Worm (Caenorhabditis elegans) whole organism, L1 larva: Measurements from ENCODE around the gene F11D11.21.

ENCODE experiments used
- C04F5.9 ChIP-seq: sonication (generic microtip); optimal IDR thresholded peaks from 2 replicates; lab custom pipeline; 2016; ENCODE audit warnings: missing genetic modification characterization, missing compliant biosample characterization
- C16A3.4 ChIP-seq: fragments of 150-350 bp; optimal IDR thresholded peaks from 2 replicates; lab custom pipeline; 2014; ENCODE audit warnings: missing biosample characterization, missing genetic modification characterization
- blmp-1 ChIP-seq: fragments of 150-350 bp; optimal IDR thresholded peaks from 2 replicates; lab custom pipeline; 2014; ENCODE audit warnings: missing biosample characterization, missing genetic modification characterization
- ceh-82 ChIP-seq, 3 experiments: fragments of 150-350 bp in 1 of 3; sonication (generic microtip) in 2 of 3; optimal IDR thresholded peaks; 2 replicates each; lab custom pipeline; 2014 to 2017; ENCODE audit warnings: missing biosample characterization in 3 of 3, missing genetic modification characterization in 3 of 3
- ceh-88 ChIP-seq: fragments of 200-800 bp; sonication (Bioruptor generic); IDR thresholded peaks from 2 replicates; pipeline ENCODE4 v1.3.6; 2022; ENCODE audit warnings: missing genetic modification characterization, missing compliant biosample characterization
- ces-1 ChIP-seq: fragments of 150-350 bp; optimal IDR thresholded peaks from 2 replicates; lab custom pipeline; 2014; ENCODE audit warnings: missing biosample characterization, missing genetic modification reagents, missing genetic modification characterization
- efl-3 ChIP-seq: fragments of 200-800 bp; sonication (Bioruptor generic); optimal IDR thresholded peaks from 2 replicates; lab custom pipeline; 2018; ENCODE audit warnings: mild to moderate bottlenecking, missing genetic modification characterization, missing compliant biosample characterization
- elt-2 ChIP-seq: sonication (generic microtip); optimal IDR thresholded peaks from 2 replicates; lab custom pipeline; 2016; ENCODE audit warnings: missing genetic modification characterization, mild to moderate bottlenecking, inconsistent platforms, missing compliant biosample characterization, missing genetic modification reagents
- ets-5 ChIP-seq: fragments of 200-800 bp; sonication (Bioruptor generic); IDR thresholded peaks from 2 replicates; pipeline ENCODE4 v1.3.6; 2022; ENCODE audit warnings: missing genetic modification characterization, missing compliant biosample characterization
- fkh-8 ChIP-seq: sonication (generic microtip); optimal IDR thresholded peaks from 2 replicates; lab custom pipeline; 2016; ENCODE audit warnings: mild to moderate bottlenecking, missing genetic modification characterization, missing compliant biosample characterization
- grh-1 ChIP-seq: fragments of 200-800 bp; sonication (Bioruptor generic); IDR thresholded peaks from 2 replicates; pipeline ENCODE4 v1.3.6; 2022; ENCODE audit warnings: missing genetic modification reagents, missing genetic modification characterization, missing compliant biosample characterization
- hlh-17 ChIP-seq: fragments of 200-800 bp; sonication (Bioruptor generic); optimal IDR thresholded peaks from 2 replicates; lab custom pipeline; 2018; ENCODE audit warnings: missing genetic modification characterization, mild to moderate bottlenecking, missing compliant biosample characterization, moderate library complexity, borderline replicate concordance
- hlh-4 ChIP-seq: sonication (generic microtip); optimal IDR thresholded peaks from 2 replicates; lab custom pipeline; 2016; ENCODE audit warnings: mild to moderate bottlenecking, missing genetic modification characterization, missing compliant biosample characterization
- hpl-2 ChIP-seq: fragments of 150-350 bp; optimal IDR thresholded peaks from 2 replicates; lab custom pipeline; 2014; ENCODE audit warnings: missing biosample characterization, missing genetic modification reagents, missing genetic modification characterization
- irx-1 ChIP-seq: sonication (generic microtip); optimal IDR thresholded peaks from 2 replicates; lab custom pipeline; 2016; ENCODE audit warnings: missing genetic modification characterization, missing compliant biosample characterization
- isw-1 ChIP-seq: fragments of 200-800 bp; sonication (Bioruptor generic); IDR thresholded peaks from 2 replicates; pipeline ENCODE4 v1.3.6; 2022; ENCODE audit warnings: missing genetic modification characterization, missing compliant biosample characterization
- lin-14 ChIP-seq: fragments of 200-800 bp; sonication (Bioruptor generic); optimal IDR thresholded peaks from 2 replicates; lab custom pipeline; 2018; ENCODE audit warnings: mild to moderate bottlenecking, missing genetic modification characterization, moderate library complexity, missing compliant biosample characterization
- lin-35 ChIP-seq, 2 experiments: fragments of 150-350 bp; optimal IDR thresholded peaks; 2 replicates each; lab custom pipeline; 2014; ENCODE audit warnings: missing biosample characterization in 2 of 2, missing genetic modification characterization in 2 of 2, missing genetic modification reagents in 2 of 2
- lir-3 ChIP-seq: sonication (generic microtip); optimal IDR thresholded peaks from 2 replicates; lab custom pipeline; 2016; ENCODE audit warnings: mild to moderate bottlenecking, missing genetic modification characterization, moderate library complexity, missing compliant biosample characterization; ENCODE audit not compliant: poor library complexity
- mdl-1 ChIP-seq, 2 experiments: fragments of 150-350 bp; optimal IDR thresholded peaks; 2 replicates each; lab custom pipeline; 2014 to 2017; ENCODE audit warnings: missing biosample characterization in 2 of 2, missing genetic modification characterization in 2 of 2, inconsistent platforms in 1 of 2
- mef-2 ChIP-seq: fragments of 150-350 bp; optimal IDR thresholded peaks from 2 replicates; lab custom pipeline; 2014; ENCODE audit warnings: missing biosample characterization, missing genetic modification characterization
- nhr-12 ChIP-seq: sonication (generic microtip); optimal IDR thresholded peaks from 2 replicates; lab custom pipeline; 2017; ENCODE audit warnings: missing biosample characterization, missing genetic modification characterization
- nhr-20 ChIP-seq: sonication (generic microtip); optimal IDR thresholded peaks from 2 replicates; lab custom pipeline; 2016; ENCODE audit warnings: mild to moderate bottlenecking, missing genetic modification characterization, missing compliant biosample characterization
- nhr-85 ChIP-seq: sonication (generic microtip); peaks from one replicate; lab custom pipeline; 2016; ENCODE audit warnings: missing genetic modification characterization, inconsistent platforms, missing compliant biosample characterization
- nhr-90 ChIP-seq: sonication (generic microtip); optimal IDR thresholded peaks from 2 replicates; lab custom pipeline; 2016; ENCODE audit warnings: mild to moderate bottlenecking, missing genetic modification characterization, missing compliant biosample characterization; ENCODE audit not compliant: poor library complexity
- pag-3 ChIP-seq: sonication (generic microtip); optimal IDR thresholded peaks from 2 replicates; lab custom pipeline; 2017; ENCODE audit warnings: missing genetic modification characterization, mild to moderate bottlenecking, missing compliant biosample characterization, antibody characterized with exemption, borderline replicate concordance; ENCODE audit not compliant: insufficient read depth
- skn-1 ChIP-seq: fragments of 150-350 bp; optimal IDR thresholded peaks from 2 replicates; lab custom pipeline; 2014; ENCODE audit warnings: missing biosample characterization, missing genetic modification characterization
- snpc-4 ChIP-seq: fragments of 150-350 bp; optimal IDR thresholded peaks from 2 replicates; lab custom pipeline; 2014; ENCODE audit warnings: missing biosample characterization, missing genetic modification characterization
- snu-23 ChIP-seq: sonication (generic microtip); optimal IDR thresholded peaks from 2 replicates; lab custom pipeline; 2016; ENCODE audit warnings: missing genetic modification characterization, missing compliant biosample characterization
- sox-4 ChIP-seq: sonication (generic microtip); optimal IDR thresholded peaks from 2 replicates; lab custom pipeline; 2016; ENCODE audit warnings: missing genetic modification characterization, missing compliant biosample characterization
- sptf-1 ChIP-seq: fragments of 150-350 bp; optimal IDR thresholded peaks from 2 replicates; lab custom pipeline; 2014; ENCODE audit warnings: missing biosample characterization, missing genetic modification characterization
- sup-37 ChIP-seq: fragments of 200-800 bp; sonication (Bioruptor generic); optimal IDR thresholded peaks from 2 replicates; lab custom pipeline; 2018; ENCODE audit warnings: mild to moderate bottlenecking, missing genetic modification characterization, missing compliant biosample characterization
- swsn-7 ChIP-seq: sonication (generic microtip); optimal IDR thresholded peaks from 2 replicates; lab custom pipeline; 2016; ENCODE audit warnings: missing genetic modification characterization, missing compliant biosample characterization
- tbx-2 ChIP-seq: sonication (generic microtip); optimal IDR thresholded peaks from 2 replicates; lab custom pipeline; 2016; ENCODE audit warnings: missing genetic modification characterization, missing compliant biosample characterization
- tlp-1 ChIP-seq: fragments of 150-350 bp; optimal IDR thresholded peaks from 2 replicates; lab custom pipeline; 2014; ENCODE audit warnings: missing biosample characterization, missing genetic modification characterization
- unc-130 ChIP-seq: fragments of 150-350 bp; optimal IDR thresholded peaks from 2 replicates; lab custom pipeline; 2017; ENCODE audit warnings: missing biosample characterization, missing genetic modification characterization, inconsistent platforms
- unc-30 ChIP-seq: sonication (generic microtip); optimal IDR thresholded peaks from 2 replicates; lab custom pipeline; 2017; ENCODE audit warnings: missing biosample characterization, missing genetic modification characterization
- unc-86 ChIP-seq: sonication (generic microtip); optimal IDR thresholded peaks from 2 replicates; lab custom pipeline; 2016; ENCODE audit warnings: missing genetic modification characterization, missing compliant biosample characterization
- unc-98 ChIP-seq: fragments of 200-800 bp; sonication (Bioruptor generic); IDR thresholded peaks from 2 replicates; pipeline ENCODE4 v1.3.6; 2022; ENCODE audit warnings: missing genetic modification characterization, missing compliant biosample characterization
- vab-15 ChIP-seq: sonication (generic microtip); optimal IDR thresholded peaks from 2 replicates; lab custom pipeline; 2017; ENCODE audit warnings: missing genotype, mild to moderate bottlenecking, missing genetic modification characterization, missing compliant biosample characterization
- xbp-1 ChIP-seq: sonication (generic microtip); optimal IDR thresholded peaks from 2 replicates; lab custom pipeline; 2016; ENCODE audit warnings: missing genetic modification characterization, missing compliant biosample characterization
- zag-1 ChIP-seq: fragments of 150-350 bp; optimal IDR thresholded peaks from 2 replicates; lab custom pipeline; 2014; ENCODE audit warnings: missing biosample characterization, missing genetic modification characterization
- zip-4 ChIP-seq: fragments of 200-800 bp; sonication (Bioruptor generic); optimal IDR thresholded peaks from 2 replicates; lab custom pipeline; 2018; ENCODE audit warnings: mild to moderate bottlenecking, missing genetic modification characterization, moderate library complexity, missing compliant biosample characterization
- ztf-4 ChIP-seq: fragments of 150-350 bp; optimal IDR thresholded peaks from 2 replicates; lab custom pipeline; 2014; ENCODE audit warnings: missing biosample characterization, missing genetic modification characterization

F11D11.21 gene

ce11 chrV:18710045-18710490 lies 40.3 kb downstream of the F11D11.21 start (continued):
- TF ChIP-seq blmp-1 (no peak), sptf-1 (tag; lab: Kevin White, UChicago) (no peak), lin-35 (GFP tag; optimal IDR thresholded peaks at IDR 0.05; lab: Kevin White, UChicago) (peak in 1 of 2 experiments; percentile 15), tbx-2 (peak; percentile 56), nhr-12 (tag; lab: Kevin White, UChicago) (no peak), irx-1 (tag; lab: Kevin White, UChicago) (peak; percentile 79), lir-3 (tag; lab: Kevin White, UChicago) (peak; percentile 35), zag-1 (tag; lab: Kevin White, UChicago) (no peak), ceh-88 (GFP tag; lab: Robert Waterston, UW) (no peak), efl-3 (no peak), pag-3 (tag; lab: Kevin White, UChicago) (no peak), nhr-90 (tag; lab: Kevin White, UChicago) (peak; percentile 47), fkh-8 (no peak), unc-130 (tag; lab: Kevin White, UChicago) (no peak), hlh-4 (tag; lab: Kevin White, UChicago) (peak; percentile 42), mef-2 (tag; lab: Kevin White, UChicago) (no peak), C04F5.9 (no peak), xbp-1 (tag; lab: Kevin White, UChicago) (peak; percentile 37), snpc-4 (tag; lab: Kevin White, UChicago) (peak; percentile 36), tlp-1 (no peak), elt-2 (no peak), vab-15 (tag; lab: Kevin White, UChicago) (no peak), lin-14 (GFP tag; lab: Kevin White, UChicago) (no peak), C16A3.4 (tag; lab: Kevin White, UChicago) (no peak), unc-98 (no peak), isw-1 (GFP tag; lab: Robert Waterston, UW) (no peak), sox-4 (tag; lab: Kevin White, UChicago) (no peak), zip-4 (no peak), ces-1 (GFP tag; lab: Kevin White, UChicago) (no peak), hpl-2 (GFP tag; lab: Kevin White, UChicago) (no peak), nhr-20 (tag; lab: Kevin White, UChicago) (peak; percentile 9)
- TF ChIP-seq, all 84 proteins: peak for 23

DNA sequence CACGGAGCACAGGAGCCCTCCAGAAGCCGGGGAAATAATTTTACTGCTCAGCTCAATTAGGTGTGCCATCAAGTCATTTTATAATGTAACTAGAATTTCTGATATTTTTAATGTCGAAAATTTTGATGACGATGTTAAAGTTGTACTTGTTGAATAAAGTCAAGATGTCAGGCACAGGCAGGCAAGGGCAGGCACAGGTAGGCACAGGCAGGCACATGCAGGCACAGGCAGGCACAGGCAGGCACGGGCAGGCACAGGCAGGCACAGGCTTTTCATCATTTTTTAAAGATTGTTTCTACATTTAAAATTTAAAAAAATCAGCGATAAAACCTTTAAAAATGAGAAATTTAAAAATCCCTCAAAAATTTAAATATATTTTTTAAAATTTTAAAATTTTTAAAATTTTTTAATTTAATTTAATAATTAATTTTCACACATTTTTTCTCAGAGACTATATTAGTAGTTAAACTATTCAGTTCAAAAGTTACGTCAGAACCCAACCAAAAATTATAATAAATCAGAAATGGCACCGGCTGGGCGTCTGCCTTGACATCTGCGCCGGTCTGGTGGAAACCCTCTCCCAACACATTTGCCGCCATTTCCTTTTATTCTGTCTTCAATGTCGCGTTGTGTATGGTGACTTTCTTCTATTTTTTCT lies 41.0 kb downstream of the F11D11.21 start, which contains the start of gene Y17D7C.6:
Gene Y17D7C.6 (plus strand): TSS at position 608 of the 658 bp plus-strand sequence.
- no peak for TF ChIP-seq nhr-85 (tag; lab: Kevin White, UChicago)
- TF ChIP-seq mef-2 (tag; lab: Kevin White, UChicago): no peak
- no peak for TF ChIP-seq C04F5.9
- TF ChIP-seq xbp-1 (tag; lab: Kevin White, UChicago): no peak

ce11 chrV:18708015-18708414 lies 42.3 kb downstream of the F11D11.21 start:
- peak; percentile 43; the same call in 1 of the 2 replicates for TF ChIP-seq grh-1
- no peak for TF ChIP-seq unc-86
- 0 out of 2 replicates have a peak, but pooled peaks have one; percentile 78 for TF ChIP-seq ets-5
- no peak for TF ChIP-seq snu-23
- no peak for TF ChIP-seq unc-30
- no peak for TF ChIP-seq mdl-1 (tag; optimal IDR thresholded peaks at IDR 0.05; lab: Kevin White, UChicago)
- TF ChIP-seq ztf-4 (tag; lab: Kevin White, UChicago): no peak
- no peak for TF ChIP-seq hlh-17
- no peak for TF ChIP-seq ceh-82 (tag; optimal IDR thresholded peaks at IDR 0.05; lab: Kevin White, UChicago)
- TF ChIP-seq swsn-7: no peak
- no peak for TF ChIP-seq sup-37 (GFP tag; lab: Kevin White, UChicago)
- TF ChIP-seq skn-1 (tag; lab: Kevin White, UChicago): no peak
- no peak for TF ChIP-seq isw-1 (GFP tag; lab: Robert Waterston, UW)
- no peak for TF ChIP-seq tlp-1
